Worm (Caenorhabditis elegans): ENCODE results near the gene swt-6.

ce11 chrV:13916196-13916595 lies 38.0 kb upstream of the swt-6 start, which contains the start of gene str-252:
- no peak for TF ChIP-seq nhr-11 (tag; optimal IDR thresholded peaks at IDR 0.05)
- TF ChIP-seq daf-16 (GFP tag; optimal IDR thresholded peaks at IDR 0.05) = no peak
- TF ChIP-seq daf-16 (tag; optimal IDR thresholded peaks at IDR 0.05) = no peak
- TF ChIP-seq rbr-2 (tag; optimal IDR thresholded peaks at IDR 0.05) = no peak
- TF ChIP-seq F49E8.2 (tag; optimal IDR thresholded peaks at IDR 0.05; ENCODE audit: borderline replicate concordance) = no peak
- TF ChIP-seq egl-27 (tag; optimal IDR thresholded peaks at IDR 0.05) = no peak
